Worm (Caenorhabditis elegans) whole organism, young adult: ENCODE data around the gene H20E11.3.

Experiments used
- D2030.7 ChIP-seq: fragments of 200-800 bp; sonication (Bioruptor generic); IDR thresholded peaks from 2 replicates; pipeline ENCODE4 v1.3.6; 2022; ENCODE audit warnings: missing genetic modification reagents, missing genetic modification characterization, missing compliant biosample characterization
- F33H1.4 ChIP-seq: fragments of 200-800 bp; sonication (Bioruptor generic); IDR thresholded peaks from 2 replicates; pipeline ENCODE4 v1.3.6; 2022; ENCODE audit warnings: missing genetic modification reagents, missing genetic modification characterization, missing compliant biosample characterization
- F49E8.2 ChIP-seq: sonication (generic microtip); optimal IDR thresholded peaks from 3 replicates; lab custom pipeline; 2017; ENCODE audit warnings: missing genetic modification characterization, mild to moderate bottlenecking, missing compliant biosample characterization, antibody characterized with exemption, moderate library complexity; ENCODE audit not compliant: insufficient read depth
- F57C9.4 ChIP-seq: sonication (generic microtip); optimal IDR thresholded peaks from 2 replicates; lab custom pipeline; 2017; ENCODE audit warnings: mild to moderate bottlenecking, missing genetic modification characterization, missing compliant biosample characterization
- Y53F4B.3 ChIP-seq: fragments of 200-800 bp; sonication (Bioruptor generic); IDR thresholded peaks from 2 replicates; pipeline ENCODE4 v1.3.6; 2022; ENCODE audit warnings: missing genetic modification reagents, missing genetic modification characterization, missing compliant biosample characterization
- Y56A3A.18 ChIP-seq: fragments of 200-800 bp; sonication (Bioruptor generic); IDR thresholded peaks from 2 replicates; pipeline ENCODE4 v1.3.6; 2022; ENCODE audit warnings: missing genetic modification reagents, missing genetic modification characterization, missing compliant biosample characterization
- Y95B8A.8 ChIP-seq: fragments of 200-800 bp; sonication (Bioruptor generic); IDR thresholded peaks from 2 replicates; pipeline ENCODE4 v1.3.6; 2022; ENCODE audit warnings: missing genetic modification reagents, missing genetic modification characterization, missing compliant biosample characterization
- ZK185.1 ChIP-seq: sonication (generic microtip); optimal IDR thresholded peaks from 2 replicates; lab custom pipeline; 2016; ENCODE audit warnings: mild to moderate bottlenecking, missing genetic modification characterization, missing compliant biosample characterization; ENCODE audit not compliant: poor library complexity, severe bottlenecking
- aptf-2 ChIP-seq: fragments of 200-800 bp; sonication (Bioruptor generic); conservative IDR thresholded peaks from 2 replicates; pipeline ENCODE4 v1.3.6; 2022; ENCODE audit warnings: missing genetic modification reagents, missing genetic modification characterization, missing compliant biosample characterization
- attf-6 ChIP-seq: fragments of 200-800 bp; sonication (Bioruptor generic); IDR thresholded peaks from 2 replicates; pipeline ENCODE4 v1.3.6; 2022; ENCODE audit warnings: missing genetic modification reagents, missing genetic modification characterization, missing compliant biosample characterization
- bed-1 ChIP-seq: fragments of 200-800 bp; sonication (Bioruptor generic); IDR thresholded peaks from 2 replicates; pipeline ENCODE4 v1.3.6; 2022; ENCODE audit warnings: missing genetic modification reagents, missing genetic modification characterization, missing compliant biosample characterization
- cebp-1 ChIP-seq, 2 experiments: fragments of 200-800 bp in 1 of 2; sonication (Bioruptor generic) in 1 of 2; sonication (generic microtip) in 1 of 2; IDR thresholded peaks in 1 of 2; optimal IDR thresholded peaks in 1 of 2; 2 replicates each; pipeline versions ENCODE4 v1.3.6 to Lab custom; 2017 to 2022; ENCODE audit warnings: missing compliant biosample characterization in 2 of 2, missing genetic modification characterization in 2 of 2, mild to moderate bottlenecking in 1 of 2, missing genetic modification reagents in 1 of 2, moderate library complexity in 1 of 2
- cebp-2 ChIP-seq: fragments of 200-800 bp; sonication (Bioruptor generic); IDR thresholded peaks from 2 replicates; pipeline ENCODE4 v1.3.6; 2022; ENCODE audit warnings: missing genetic modification characterization, missing compliant biosample characterization
- ceh-27 ChIP-seq: fragments of 200-800 bp; sonication (Bioruptor generic); optimal IDR thresholded peaks from 2 replicates; lab custom pipeline; 2018; ENCODE audit warnings: mild to moderate bottlenecking, missing genetic modification characterization, moderate library complexity, missing compliant biosample characterization
- ceh-91 ChIP-seq: fragments of 200-800 bp; sonication (Bioruptor generic); IDR thresholded peaks from 2 replicates; pipeline ENCODE4 v1.3.6; 2022; ENCODE audit warnings: missing genetic modification reagents, missing genetic modification characterization, missing compliant biosample characterization
- dox-1 ChIP-seq: fragments of 200-800 bp; sonication (Bioruptor generic); IDR thresholded peaks from 2 replicates; pipeline ENCODE4 v1.3.6; 2022; ENCODE audit warnings: missing genetic modification reagents, missing genetic modification characterization, missing compliant biosample characterization
- efl-1 ChIP-seq: fragments of 150-350 bp; optimal IDR thresholded peaks from 2 replicates; lab custom pipeline; 2014; ENCODE audit warnings: missing biosample characterization, missing genetic modification reagents, missing genetic modification characterization
- fkh-3 ChIP-seq: sonication (generic microtip); optimal IDR thresholded peaks from 2 replicates; lab custom pipeline; 2016; ENCODE audit warnings: mild to moderate bottlenecking, missing genetic modification characterization, missing compliant biosample characterization
- him-1 ChIP-seq: sonication (generic microtip); optimal IDR thresholded peaks from 2 replicates; lab custom pipeline; 2016; ENCODE audit warnings: missing genotype, missing genetic modification reagents, missing genetic modification characterization, missing compliant biosample characterization
- hmg-1.2 ChIP-seq: fragments of 200-800 bp; sonication (Bioruptor generic); IDR thresholded peaks from 2 replicates; pipeline ENCODE4 v1.3.6; 2022; ENCODE audit warnings: missing genetic modification reagents, missing genetic modification characterization, missing compliant biosample characterization
- lag-1 ChIP-seq: fragments of 200-800 bp; sonication (Bioruptor generic); IDR thresholded peaks from 2 replicates; pipeline ENCODE4 v1.3.6; 2022; ENCODE audit warnings: missing genetic modification reagents, missing genetic modification characterization, missing compliant biosample characterization
- lin-35 ChIP-seq, 3 experiments: fragments of 150-350 bp in 2 of 3; sonication (generic microtip) in 1 of 3; optimal IDR thresholded peaks; 2 replicates each; lab custom pipeline; 2014 to 2018; ENCODE audit warnings: missing biosample characterization in 3 of 3, missing genetic modification characterization in 3 of 3, missing genetic modification reagents in 3 of 3
- lsl-1 ChIP-seq: fragments of 200-800 bp; sonication (Bioruptor generic); optimal IDR thresholded peaks from 2 replicates; lab custom pipeline; 2018; ENCODE audit warnings: mild to moderate bottlenecking, missing genetic modification characterization, moderate library complexity, missing compliant biosample characterization
- madf-10 ChIP-seq: sonication (generic microtip); optimal IDR thresholded peaks from 2 replicates; lab custom pipeline; 2016; ENCODE audit warnings: mild to moderate bottlenecking, missing genetic modification characterization, missing compliant biosample characterization
- madf-6 ChIP-seq: fragments of 200-800 bp; sonication (Bioruptor generic); IDR thresholded peaks from 2 replicates; pipeline ENCODE4 v1.3.6; 2022; ENCODE audit warnings: missing genetic modification reagents, missing genetic modification characterization, missing compliant biosample characterization
- madf-8 ChIP-seq: fragments of 200-800 bp; sonication (Bioruptor generic); conservative IDR thresholded peaks from 2 replicates; pipeline ENCODE4 v1.3.6; 2022; ENCODE audit warnings: missing genetic modification reagents, missing genetic modification characterization, missing compliant biosample characterization
- mcd-1 ChIP-seq: fragments of 200-800 bp; sonication (Bioruptor generic); IDR thresholded peaks from 2 replicates; pipeline ENCODE4 v1.3.6; 2022; ENCODE audit warnings: missing genetic modification reagents, missing genetic modification characterization, missing compliant biosample characterization
- pbrm-1 ChIP-seq: fragments of 200-800 bp; sonication (Bioruptor generic); IDR thresholded peaks from 2 replicates; pipeline ENCODE4 v1.3.6; 2022; ENCODE audit warnings: missing genetic modification reagents, missing genetic modification characterization, missing compliant biosample characterization
- pha-4 ChIP-seq: fragments of 150-350 bp; sonication (generic microtip); optimal IDR thresholded peaks from 2 replicates; lab custom pipeline; 2014; ENCODE audit warnings: missing biosample characterization, missing genetic modification reagents, missing genetic modification characterization
- repo-1 ChIP-seq: sonication (generic microtip); optimal IDR thresholded peaks from 2 replicates; lab custom pipeline; 2017; ENCODE audit warnings: mild to moderate bottlenecking, missing genetic modification characterization, missing compliant biosample characterization
- snpc-1.1 ChIP-seq: sonication (generic microtip); optimal IDR thresholded peaks from 2 replicates; lab custom pipeline; 2017; ENCODE audit warnings: missing genetic modification characterization, mild to moderate bottlenecking, missing compliant biosample characterization, antibody characterized with exemption, moderate library complexity, missing genotype, missing genetic modification reagents; ENCODE audit not compliant: insufficient read depth
- snpc-4 ChIP-seq, 5 experiments: fragments of 150-350 bp in 1 of 5; sonication (generic microtip) in 4 of 5; optimal IDR thresholded peaks; 2 replicates each; lab custom pipeline; 2014 to 2018; ENCODE audit warnings: missing genetic modification characterization in 5 of 5, missing biosample characterization in 3 of 5, antibody characterized with exemption in 2 of 5, mild to moderate bottlenecking in 2 of 5, missing compliant biosample characterization in 2 of 5, missing genotype in 2 of 5, moderate library complexity in 2 of 5, missing genetic modification reagents in 1 of 5
- tbp1 ChIP-seq: fragments of 200-800 bp; sonication (Bioruptor generic); optimal IDR thresholded peaks from 2 replicates; lab custom pipeline; 2018; ENCODE audit warnings: mild to moderate bottlenecking, missing genetic modification characterization, missing compliant biosample characterization
- unc-62 ChIP-seq: fragments of 150-350 bp; optimal IDR thresholded peaks from 2 replicates; lab custom pipeline; 2014; ENCODE audit warnings: missing biosample characterization, missing genetic modification reagents, missing genetic modification characterization
- xnd-1 ChIP-seq: sonication (generic microtip); optimal IDR thresholded peaks from 2 replicates; lab custom pipeline; 2016; ENCODE audit warnings: missing genotype, missing genetic modification reagents, missing genetic modification characterization, missing compliant biosample characterization
- ztf-25 ChIP-seq: fragments of 200-800 bp; sonication (Bioruptor generic); IDR thresholded peaks from 2 replicates; pipeline ENCODE4 v1.3.6; 2022; ENCODE audit warnings: missing genetic modification reagents, missing genetic modification characterization, missing compliant biosample characterization
- ztf-3 ChIP-seq: fragments of 200-800 bp; sonication (Bioruptor generic); optimal IDR thresholded peaks from 2 replicates; lab custom pipeline; 2018; ENCODE audit warnings: mild to moderate bottlenecking, missing genetic modification characterization, missing compliant biosample characterization

Gene H20E11.3

ce11 chrIV:6785873-6786272 lies 38.7 kb upstream of the H20E11.3 start (continued):
- TF ChIP-seq Y53F4B.3 (GFP tag; lab: Robert Waterston, UW), result no peak
- peak; percentile 96 for TF ChIP-seq hmg-1.2
- no peak for TF ChIP-seq F57C9.4 (tag; lab: Kevin White, UChicago)
- no peak for TF ChIP-seq ceh-91 (GFP tag; lab: Robert Waterston, UW)
- no peak for TF ChIP-seq ztf-25 (GFP tag; lab: Robert Waterston, UW)
- no peak for TF ChIP-seq bed-1
- TF ChIP-seq lin-35 (GFP tag; optimal IDR thresholded peaks at IDR 0.05; lab: Kevin White, UChicago), result peak in 1 of 3 experiments; percentile 80
- TF ChIP-seq ceh-27, result peak; percentile 15
- no peak for TF ChIP-seq lsl-1 (GFP tag; lab: Kevin White, UChicago)
- TF ChIP-seq fkh-3, result no peak
- peak; percentile 38 for TF ChIP-seq pha-4
- TF ChIP-seq ZK185.1 (tag; lab: Kevin White, UChicago), result peak; percentile 21
- TF ChIP-seq mcd-1 (GFP tag; lab: Robert Waterston, UW), result peak; percentile 64
- TF ChIP-seq lag-1 (GFP tag; lab: Robert Waterston, UW), result no peak
- TF ChIP-seq Y95B8A.8 (GFP tag; lab: Robert Waterston, UW), result no peak
- no peak for TF ChIP-seq madf-6 (GFP tag; lab: Robert Waterston, UW)
- peak; percentile 42 for TF ChIP-seq repo-1 (tag; lab: Kevin White, UChicago)
- TF ChIP-seq cebp-1 (GFP tag; IDR thresholded peaks at IDR 0.05; lab: Robert Waterston, UW), result peak; percentile 98
- TF ChIP-seq cebp-1 (tag; optimal IDR thresholded peaks at IDR 0.05; lab: Kevin White, UChicago), result peak; percentile 99
- TF ChIP-seq cebp-2 (GFP tag; lab: Robert Waterston, UW), result 0 out of 2 replicates have a peak, but pooled peaks have one; percentile 57
- TF ChIP-seq unc-62 (GFP tag; lab: Kevin White, UChicago), result no peak
- TF ChIP-seq aptf-2 (GFP tag; lab: Robert Waterston, UW), result no peak
- peak; percentile 65 for TF ChIP-seq pbrm-1
- TF ChIP-seq, all 124 proteins: peak for 26

- TF ChIP-seq madf-6 (GFP tag; lab: Robert Waterston, UW) (peak; percentile 73), snpc-4 (GFP tag; optimal IDR thresholded peaks at IDR 0.05; lab: Kevin White, UChicago) (peak; percentile 60), snpc-4 (tag; optimal IDR thresholded peaks at IDR 0.05; lab: Kevin White, UChicago) (peak in 2 of 4 experiments; percentile 61 to 65), lsl-1 (GFP tag; lab: Kevin White, UChicago) (peak; percentile 94), tbp1 (GFP tag; lab: Kevin White, UChicago) (peak; percentile 32), xnd-1 (tag; lab: Kevin White, UChicago) (peak; percentile 60), dox-1 (GFP tag; lab: Robert Waterston, UW) (0 out of 2 replicates have a peak, but pooled peaks have one; percentile 4), efl-1 (GFP tag; lab: Kevin White, UChicago) (peak; percentile 36), ceh-91 (GFP tag; lab: Robert Waterston, UW) (peak; percentile 59), D2030.7 (GFP tag; lab: Robert Waterston, UW) (0 out of 2 replicates have a peak, but pooled peaks have one; percentile 25), F33H1.4 (peak; percentile 83), ztf-3 (no peak), madf-10 (tag; lab: Kevin White, UChicago) (no peak), madf-8 (GFP tag; lab: Robert Waterston, UW) (peak; percentile 26; the same call in 1 of the 2 replicates), snpc-1.1 (tag; lab: Kevin White, UChicago) (peak; percentile 43), F49E8.2 (tag; lab: Kevin White, UChicago) (peak; percentile 34), attf-6 (GFP tag; lab: Robert Waterston, UW) (no peak), Y56A3A.18 (GFP tag; lab: Robert Waterston, UW) (no peak), him-1 (tag; lab: Kevin White, UChicago) (peak; percentile 6)
Observed at ce11 chrIV:6789950-6790349, 34.7 kb upstream of the H20E11.3 start.
